Worm (Caenorhabditis elegans): ENCODE measurements around the gene ndua-1.

ndua-1 gene

DNA sequence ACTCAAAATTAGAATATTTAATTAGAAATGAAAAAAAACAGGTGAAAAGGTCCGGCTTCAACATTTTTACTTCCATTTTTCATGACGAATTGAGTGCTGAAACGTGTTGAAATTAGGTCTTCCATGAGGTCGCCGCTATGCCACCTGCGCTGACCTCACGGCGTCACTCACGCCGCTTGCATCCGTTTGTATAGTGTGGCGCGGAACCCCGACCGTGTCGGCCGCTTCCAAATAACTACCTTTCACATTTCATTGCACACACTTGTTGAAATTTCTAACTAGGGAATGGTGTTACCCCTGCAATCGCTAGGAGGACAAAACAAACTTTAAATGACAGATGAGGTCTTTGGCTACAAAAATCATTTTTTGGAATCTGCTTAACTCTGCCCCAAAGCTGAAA, 48.2 kb downstream of the ndua-1 start:
- TF ChIP-seq snpc-4 (tag; optimal IDR thresholded peaks at IDR 0.05): peak; percentile 90

DNA sequence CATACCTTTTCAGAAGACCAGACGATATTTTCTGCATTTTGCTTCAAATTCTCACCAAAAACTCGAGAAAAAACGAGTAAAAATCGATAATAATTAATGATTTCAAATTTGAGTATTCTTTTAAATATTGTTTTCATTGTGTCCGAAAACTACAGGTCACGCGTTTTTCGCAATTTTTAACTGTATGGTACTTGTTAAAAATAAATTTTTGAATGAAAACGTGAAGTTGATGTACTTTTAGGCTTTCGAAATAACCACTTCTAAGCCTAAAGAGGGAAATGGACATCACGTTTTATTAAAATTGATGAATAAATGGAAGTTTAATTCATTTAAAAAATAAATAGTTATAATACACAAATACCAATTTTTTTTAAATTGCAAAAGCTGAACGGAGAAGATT, 48.8 kb downstream of the ndua-1 start, which contains the start of gene Y44A6D.5:
TSS of gene Y44A6D.5 (minus strand) at position 101 of the 400 bp plus-strand sequence.
- no peak for TF ChIP-seq R02D3.7 (tag; optimal IDR thresholded peaks at IDR 0.05)
- no peak for TF ChIP-seq dmd-4 (tag; optimal IDR thresholded peaks at IDR 0.05)
- TF ChIP-seq lin-39 (tag; optimal IDR thresholded peaks at IDR 0.05): no peak
- no peak for TF ChIP-seq sem-4 (tag; optimal IDR thresholded peaks at IDR 0.05)
- no peak for TF ChIP-seq nhr-23 (tag; optimal IDR thresholded peaks at IDR 0.05)
- TF ChIP-seq aly-2 (tag; optimal IDR thresholded peaks at IDR 0.05): no peak
- no peak for TF ChIP-seq lin-13 (GFP tag; optimal IDR thresholded peaks at IDR 0.05)
- TF ChIP-seq zag-1 (tag; optimal IDR thresholded peaks at IDR 0.05): no peak
- no peak for TF ChIP-seq nhr-6 (tag; optimal IDR thresholded peaks at IDR 0.05)
- no peak for TF ChIP-seq mbf-1 (tag; optimal IDR thresholded peaks at IDR 0.05)
- no peak for TF ChIP-seq ceh-82 (tag; optimal IDR thresholded peaks at IDR 0.05)
- no peak for TF ChIP-seq ZK546.5 (tag; optimal IDR thresholded peaks at IDR 0.05)
- TF ChIP-seq nhr-77 (tag; optimal IDR thresholded peaks at IDR 0.05): no peak
- TF ChIP-seq unc-39 (tag; optimal IDR thresholded peaks at IDR 0.05): no peak
- TF ChIP-seq crh-2 (tag; optimal IDR thresholded peaks at IDR 0.05): no peak
- no peak for TF ChIP-seq nhr-12 (tag; optimal IDR thresholded peaks at IDR 0.05)
- no peak for TF ChIP-seq ztf-4 (tag; optimal IDR thresholded peaks at IDR 0.05)
- TF ChIP-seq sma-9 (GFP tag; optimal IDR thresholded peaks at IDR 0.05): no peak
- no peak for TF ChIP-seq sma-9 (tag; optimal IDR thresholded peaks at IDR 0.05)
- no peak for TF ChIP-seq nhr-129 (tag; optimal IDR thresholded peaks at IDR 0.05)

Measured in whole organism, L2 larva.